Fruit fly (Drosophila melanogaster): Measurements from ENCODE around the gene ear.

ear gene

DNA sequence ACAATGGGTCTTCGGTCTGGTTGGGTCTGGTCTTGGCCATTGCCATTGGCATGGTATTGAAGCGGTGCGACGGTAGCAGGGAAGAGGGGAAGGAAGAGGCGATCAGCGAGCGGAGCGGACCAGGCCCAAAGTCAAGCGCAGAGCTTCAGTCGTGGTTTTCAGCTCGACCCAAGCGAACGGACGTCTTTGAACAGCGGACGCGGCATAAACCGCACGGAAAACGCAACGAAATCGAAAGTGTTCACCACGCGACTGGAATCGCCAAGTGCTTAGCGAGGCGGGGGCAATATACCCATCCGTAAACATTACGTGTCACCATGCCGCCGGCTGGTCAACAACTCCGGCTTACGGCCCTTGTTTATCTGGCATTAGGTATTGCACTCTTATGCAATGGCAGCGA is 4.2 kb upstream of the ear start, which contains the start of gene CG14866:
Gene CG14866, plus strand, starts transcription at position 146 of the 400 bp plus-strand sequence.
- TF ChIP-seq Sin3A (optimal IDR thresholded peaks at IDR 0.05) (no peak), h (optimal IDR thresholded peaks at IDR 0.05) (no peak), psq (optimal IDR thresholded peaks at IDR 0.05) (no peak), ttk (optimal IDR thresholded peaks at IDR 0.05) (no peak), Myc (optimal IDR thresholded peaks at IDR 0.05) (no peak), insv (optimal IDR thresholded peaks at IDR 0.05) (no peak)

DNA sequence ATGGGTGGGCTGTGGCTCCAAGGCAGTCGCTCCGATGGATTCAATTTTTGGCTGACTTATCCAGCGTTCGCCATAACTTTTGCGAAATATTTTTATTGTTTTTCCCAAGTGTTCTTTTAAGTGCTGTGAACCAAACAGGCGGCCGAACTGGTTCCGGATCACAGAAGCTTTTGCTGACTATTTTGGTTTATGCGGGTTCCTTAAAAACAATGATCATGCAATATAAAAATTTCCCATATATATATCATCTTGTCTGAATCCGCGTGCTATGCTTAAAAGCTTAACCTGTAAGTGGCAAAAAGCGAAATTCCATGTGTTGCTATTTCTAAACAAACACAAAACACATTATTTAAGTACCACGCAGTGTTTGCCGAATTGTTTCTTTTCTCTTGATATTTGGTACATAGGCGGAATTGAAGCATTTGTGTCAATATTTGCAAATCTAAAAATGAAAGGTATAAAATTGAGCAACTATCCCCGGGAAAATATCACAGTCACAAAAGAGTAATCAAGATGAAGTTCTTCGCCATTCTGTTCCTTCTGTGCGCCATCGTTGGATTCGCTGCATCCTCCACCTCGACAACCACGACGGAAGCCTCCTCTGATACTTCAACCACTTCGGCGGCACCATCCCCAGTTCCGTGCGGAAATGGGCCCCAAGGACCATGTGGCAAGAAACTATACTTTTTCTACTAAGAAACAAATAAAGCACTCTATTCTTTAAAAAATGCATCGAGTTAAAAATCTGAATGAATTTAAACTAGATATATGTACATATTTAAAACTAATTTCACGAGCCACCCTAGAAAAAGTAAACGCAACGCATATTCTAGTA is 427 bp upstream of the ear start, which contains the start of the genes CG6276 and CG44040:
Gene CG6276, minus strand, starts transcription at position 158 of the 835 bp plus-strand sequence.
Gene CG44040, plus strand, starts transcription at position 467 of the 835 bp plus-strand sequence.
- TF ChIP-seq Myc (optimal IDR thresholded peaks at IDR 0.05) (no peak), h (optimal IDR thresholded peaks at IDR 0.05) (no peak), Sin3A (optimal IDR thresholded peaks at IDR 0.05) (no peak), ttk (optimal IDR thresholded peaks at IDR 0.05) (no peak), psq (optimal IDR thresholded peaks at IDR 0.05) (no peak), insv (optimal IDR thresholded peaks at IDR 0.05) (no peak)

DNA sequence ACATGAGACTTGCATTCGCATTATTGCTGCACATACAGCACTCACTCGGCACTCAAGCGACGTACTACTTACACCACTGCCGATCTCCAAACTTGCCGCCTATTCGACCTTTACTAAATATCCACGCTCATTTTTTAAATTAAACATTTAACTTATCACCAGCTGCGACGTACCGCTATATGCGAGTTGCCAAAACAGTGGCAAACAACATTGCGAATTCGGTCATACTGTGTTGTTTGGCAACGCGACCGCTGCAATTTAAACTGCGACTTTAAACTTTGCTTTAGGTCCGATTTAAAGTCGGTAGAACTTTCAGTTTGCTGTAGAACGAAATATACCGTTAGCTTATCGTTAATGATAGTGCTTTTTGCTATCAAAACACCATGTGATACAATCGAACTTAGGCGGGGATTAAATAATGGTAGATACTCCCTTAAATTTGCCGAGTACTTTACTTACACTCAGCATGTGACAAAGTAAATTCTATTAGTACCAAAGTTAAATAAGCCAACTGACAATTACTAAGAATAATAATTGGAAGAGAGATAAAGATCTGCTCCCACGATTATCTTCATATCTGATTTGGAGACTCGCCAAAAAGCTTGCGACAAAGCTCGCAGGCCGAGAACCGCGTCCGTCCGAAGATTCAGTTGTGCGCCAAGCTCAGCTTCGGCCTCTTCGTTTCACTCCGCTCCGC is 7.7 kb downstream of the ear start, which contains the start of the genes CG6236 and ea:
Gene CG6236, minus strand, starts transcription at position 187 of the 697 bp plus-strand sequence.
Gene ea, plus strand, starts transcription at position 647 of the 697 bp plus-strand sequence.
- TF ChIP-seq ttk (optimal IDR thresholded peaks at IDR 0.05) = no peak
- TF ChIP-seq insv (optimal IDR thresholded peaks at IDR 0.05) = no peak
- no peak for TF ChIP-seq psq (optimal IDR thresholded peaks at IDR 0.05)
- no peak for TF ChIP-seq Sin3A (optimal IDR thresholded peaks at IDR 0.05)
- no peak for TF ChIP-seq Myc (optimal IDR thresholded peaks at IDR 0.05)
- no peak for TF ChIP-seq h (optimal IDR thresholded peaks at IDR 0.05)

DNA sequence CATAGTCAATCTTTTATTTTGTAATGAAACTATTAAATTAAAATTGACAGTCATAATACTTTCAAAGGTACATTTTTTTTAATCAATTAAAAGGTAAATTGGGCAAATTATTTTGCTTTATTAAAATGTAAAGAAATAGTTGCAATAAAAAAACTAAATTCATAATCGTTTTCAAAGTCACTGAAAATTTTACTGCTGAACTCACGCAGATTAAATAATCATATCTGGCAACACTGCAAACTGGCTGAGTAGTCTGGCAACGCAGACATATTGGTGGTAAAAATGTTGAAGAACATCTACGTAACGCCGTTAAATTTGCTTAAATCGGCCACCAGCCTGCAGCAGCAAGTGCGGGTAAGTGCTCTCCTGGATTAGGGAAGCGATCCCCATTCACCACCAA is 9.9 kb downstream of the ear start, which contains the start of gene mRpL9:
Gene mRpL9, plus strand, starts transcription at position 267 of the 400 bp plus-strand sequence.
- TF ChIP-seq Sin3A (optimal IDR thresholded peaks at IDR 0.05) (no peak), h (optimal IDR thresholded peaks at IDR 0.05) (no peak), ttk (optimal IDR thresholded peaks at IDR 0.05) (no peak), Myc (optimal IDR thresholded peaks at IDR 0.05) (no peak)

DNA sequence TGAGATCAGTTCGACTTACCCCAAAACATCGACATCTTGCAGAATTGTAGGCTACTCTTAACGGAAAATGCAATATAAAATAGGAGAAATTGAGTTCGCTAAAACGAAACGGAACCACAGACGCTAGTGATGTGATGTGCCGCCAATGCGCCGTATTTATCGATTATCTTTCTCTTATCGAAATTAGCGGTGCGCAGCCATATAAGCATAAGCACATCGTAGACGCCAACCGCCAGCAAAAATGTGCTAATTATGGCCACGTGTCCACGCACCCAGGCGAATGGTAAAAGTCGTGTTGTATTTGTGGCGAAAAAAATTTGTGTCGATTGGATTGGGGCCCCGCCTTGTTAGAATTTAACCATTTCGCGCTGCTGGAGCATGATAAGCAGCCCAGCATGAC is 12.4 kb downstream of the ear start, which contains the start of the genes Fkbp39 and Cyfip:
Gene Fkbp39, minus strand, starts transcription at position 140 of the 400 bp plus-strand sequence.
Gene Cyfip, plus strand, starts transcription at position 273 of the 400 bp plus-strand sequence.
- no peak for TF ChIP-seq Sin3A (optimal IDR thresholded peaks at IDR 0.05)
- TF ChIP-seq ttk (optimal IDR thresholded peaks at IDR 0.05) = no peak
- no peak for TF ChIP-seq insv (optimal IDR thresholded peaks at IDR 0.05)
- TF ChIP-seq psq (optimal IDR thresholded peaks at IDR 0.05) = no peak
- no peak for TF ChIP-seq h (optimal IDR thresholded peaks at IDR 0.05)
- no peak for TF ChIP-seq Myc (optimal IDR thresholded peaks at IDR 0.05)

DNA sequence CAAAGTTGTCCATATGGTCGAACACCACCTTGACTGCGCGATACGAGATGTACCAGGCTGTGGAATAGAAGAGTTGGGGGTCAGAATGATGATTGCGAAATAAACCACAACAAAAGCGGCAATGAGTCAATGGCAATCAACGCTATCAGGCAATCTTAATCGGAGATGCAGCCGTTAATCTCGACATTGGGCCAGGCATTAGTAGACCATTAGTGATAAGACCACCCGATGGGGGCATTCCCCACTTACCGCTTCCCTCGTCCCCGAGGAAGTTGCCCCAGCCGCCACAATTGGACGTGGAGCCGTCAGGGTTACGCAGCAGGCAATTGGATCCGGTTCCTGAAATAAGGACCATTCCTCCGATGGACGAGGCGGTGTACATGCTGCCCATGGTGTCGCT is 18.6 kb downstream of the ear start:
- no peak for TF ChIP-seq Sin3A (optimal IDR thresholded peaks at IDR 0.05)
- TF ChIP-seq h (optimal IDR thresholded peaks at IDR 0.05) = no peak
- TF ChIP-seq psq (optimal IDR thresholded peaks at IDR 0.05) = no peak
- TF ChIP-seq insv (optimal IDR thresholded peaks at IDR 0.05) = no peak
- no peak for TF ChIP-seq Myc (optimal IDR thresholded peaks at IDR 0.05)
- TF ChIP-seq ttk (optimal IDR thresholded peaks at IDR 0.05) = no peak

DNA sequence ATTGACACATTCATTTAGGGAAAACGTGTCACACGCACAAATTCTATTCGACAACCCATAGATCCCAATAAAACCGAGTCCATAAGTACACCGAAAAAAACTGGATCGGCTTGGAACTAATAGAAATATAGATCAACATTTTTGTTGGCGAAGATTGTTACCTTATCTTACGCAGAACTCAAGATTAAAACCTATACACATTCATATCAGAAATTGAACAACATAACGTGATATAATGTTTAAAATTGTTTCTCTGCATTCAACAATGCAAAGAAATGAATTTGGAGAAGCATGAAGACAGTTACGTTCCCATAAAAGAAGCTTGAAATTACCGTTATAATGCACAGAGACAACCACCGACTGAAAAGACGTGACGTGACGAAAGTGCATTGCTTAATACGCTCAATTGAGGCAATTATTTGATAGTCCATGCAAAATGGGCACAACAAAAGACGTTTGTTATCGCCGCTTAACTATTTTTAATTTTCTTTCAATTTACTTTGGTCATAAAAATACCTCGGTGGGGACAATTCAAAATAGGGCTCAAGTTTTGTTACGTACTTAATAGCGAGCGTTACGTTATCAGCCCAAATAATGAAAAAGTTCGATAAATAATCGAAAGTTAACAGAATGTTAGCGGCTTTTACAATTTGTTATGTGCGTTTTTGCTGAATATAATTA is 19.6 kb downstream of the ear start, which contains the start of gene SerRS-m:
Gene SerRS-m, plus strand, starts transcription at position 616 of the 681 bp plus-strand sequence.
- TF ChIP-seq Myc (optimal IDR thresholded peaks at IDR 0.05) = no peak
- TF ChIP-seq Sin3A (optimal IDR thresholded peaks at IDR 0.05) = no peak

DNA sequence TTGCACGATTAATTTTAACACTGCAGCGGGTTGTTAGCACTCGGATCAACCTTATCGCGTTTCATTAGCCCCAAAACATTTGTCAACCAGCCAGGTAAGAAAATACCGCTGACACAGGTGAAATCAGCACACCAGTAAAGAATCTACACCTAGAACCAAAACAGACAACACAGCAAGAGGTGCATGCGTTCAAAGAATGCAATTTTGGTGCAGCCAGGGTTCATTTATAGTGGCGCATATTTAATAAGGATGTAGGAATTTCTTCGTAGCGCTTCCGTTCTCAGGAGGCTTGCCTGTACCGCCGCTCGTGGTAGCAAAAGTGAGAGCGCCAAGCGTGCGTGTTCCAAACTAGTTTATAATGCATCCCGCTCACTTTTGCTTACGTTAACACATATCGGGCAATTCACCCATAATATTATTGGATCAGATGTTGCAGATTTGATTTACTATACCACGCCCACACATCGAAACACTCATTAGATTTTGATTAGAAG is 21.9 kb downstream of the ear start:
- TF ChIP-seq ttk (optimal IDR thresholded peaks at IDR 0.05) (no peak), Sin3A (optimal IDR thresholded peaks at IDR 0.05) (no peak)

DNA sequence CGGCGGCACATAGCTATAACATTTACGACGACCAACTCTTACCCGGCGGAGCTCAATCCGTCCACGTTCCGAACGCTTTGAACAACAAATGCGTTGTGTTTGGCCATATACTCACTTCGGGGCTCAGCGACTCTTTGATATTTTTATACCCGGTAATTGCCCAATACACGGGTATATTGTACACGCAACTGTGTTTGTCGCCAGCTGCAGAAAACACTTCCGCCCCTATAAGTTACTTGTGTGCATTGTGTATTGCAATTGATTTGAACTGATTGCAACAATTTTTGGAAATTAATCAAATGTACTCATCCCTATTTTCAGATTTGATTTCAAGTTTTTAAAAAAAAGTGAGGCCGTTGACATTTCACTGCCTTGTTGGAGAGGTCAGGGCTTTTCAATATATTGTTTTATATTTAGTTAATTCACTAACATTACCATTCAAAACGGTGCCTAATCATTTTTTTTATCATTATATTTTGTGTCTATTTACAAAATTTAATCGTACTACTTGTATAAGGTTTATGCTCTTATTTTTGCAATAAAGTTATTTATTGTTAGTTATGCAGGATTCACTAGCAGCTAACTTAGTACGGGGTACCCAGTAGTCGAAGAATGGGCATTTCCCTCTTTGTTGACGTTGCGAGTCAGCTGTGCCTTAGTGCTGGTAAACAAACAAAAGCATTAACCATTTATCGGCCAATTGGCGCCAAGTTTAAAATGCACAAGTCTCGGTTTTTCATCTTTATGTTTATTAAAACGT is 22.6 kb downstream of the ear start, which contains the start of gene Nagk:
Gene Nagk, minus strand, starts transcription at position 331 of the 760 bp plus-strand sequence.
- TF ChIP-seq ttk (optimal IDR thresholded peaks at IDR 0.05) = no peak
- no peak for TF ChIP-seq Sin3A (optimal IDR thresholded peaks at IDR 0.05)
- no peak for TF ChIP-seq insv (optimal IDR thresholded peaks at IDR 0.05)
- TF ChIP-seq psq (optimal IDR thresholded peaks at IDR 0.05) = no peak
- no peak for TF ChIP-seq Myc (optimal IDR thresholded peaks at IDR 0.05)

DNA sequence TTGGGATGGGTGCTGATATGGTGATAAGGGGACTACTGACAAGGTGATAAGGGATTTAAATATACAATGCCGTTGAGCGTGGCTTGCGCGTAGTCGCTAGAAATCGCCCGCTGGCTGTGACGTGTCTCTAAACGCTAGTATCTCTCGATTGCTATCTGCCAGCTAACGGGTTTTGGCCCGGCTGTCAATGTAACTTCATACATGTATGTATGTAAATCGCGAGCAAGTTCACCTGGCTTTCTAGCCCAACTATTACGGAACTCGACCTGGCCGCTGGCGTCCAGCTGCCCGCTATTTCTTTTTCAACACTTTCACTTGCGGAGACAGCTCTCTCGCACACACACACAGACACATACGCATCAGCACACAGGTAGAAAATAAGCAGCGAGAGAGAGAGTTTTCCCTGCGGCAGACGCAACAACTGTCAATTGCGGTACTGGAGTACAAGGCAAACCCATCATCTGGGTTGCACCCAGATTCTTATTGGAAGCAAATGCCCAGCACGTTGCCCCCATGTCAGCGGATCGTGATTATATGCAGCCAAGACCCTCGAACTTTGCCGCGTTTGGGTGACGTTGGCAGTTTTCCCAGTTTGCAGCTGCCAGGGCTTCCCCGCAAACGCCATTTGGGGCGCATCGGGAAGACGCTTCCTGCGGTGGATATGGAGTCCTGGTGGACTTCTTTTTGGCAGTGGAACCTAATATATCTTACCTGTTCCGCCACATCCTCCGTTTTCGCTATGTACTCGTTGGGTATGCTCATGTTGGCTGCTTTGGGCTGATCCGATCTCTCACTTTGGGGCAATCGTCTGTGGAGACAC is 24.9 kb downstream of the ear start:
- TF ChIP-seq Sin3A (optimal IDR thresholded peaks at IDR 0.05) (no peak), psq (optimal IDR thresholded peaks at IDR 0.05) (no peak), Myc (optimal IDR thresholded peaks at IDR 0.05) (no peak), insv (optimal IDR thresholded peaks at IDR 0.05) (no peak), ttk (optimal IDR thresholded peaks at IDR 0.05) (no peak), h (optimal IDR thresholded peaks at IDR 0.05) (no peak)
